Fruit fly (Drosophila melanogaster): Measurements from ENCODE around the gene trol.
A peak's percentile ranks its signal among the peaks of the same experiment; 100 is the strongest.

Gene trol

DNA sequence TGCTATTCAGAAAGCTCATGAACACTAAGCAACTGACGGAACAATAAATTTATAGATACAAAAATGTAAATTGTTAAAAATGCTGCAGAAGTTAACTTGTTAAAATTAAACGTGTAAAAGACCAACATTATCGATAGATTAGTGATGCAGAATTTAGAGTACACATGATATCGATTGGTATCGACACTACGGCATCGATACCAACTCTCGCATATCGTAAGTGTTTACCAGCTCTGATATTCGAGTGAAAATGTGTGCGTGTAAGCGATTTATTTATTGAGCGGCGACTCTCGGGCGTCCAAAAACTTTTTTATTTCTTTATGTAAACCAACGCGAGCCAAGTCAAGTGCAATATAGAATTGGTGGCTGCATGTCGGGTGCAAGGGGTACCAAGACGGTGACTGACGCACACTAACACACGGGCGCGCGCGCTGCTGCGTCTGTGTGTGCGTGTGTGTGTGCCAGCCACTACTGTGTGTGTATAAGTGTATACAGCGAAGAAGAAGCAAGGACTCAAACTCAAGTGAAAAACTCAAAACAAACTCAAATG lies 97.4 kb downstream of the trol start, which contains the start of gene z (continued):
- peak; percentile 21 for TF ChIP-seq CoRest (tag; optimal IDR thresholded peaks at IDR 0.05)
- peak; percentile 76 for TF ChIP-seq E2f2 (GFP tag; IDR thresholded peaks at IDR 0.05)
- no peak for TF ChIP-seq tup (GFP tag; optimal IDR thresholded peaks at IDR 0.05)
- no peak for TF ChIP-seq CG2875 (GFP tag; optimal IDR thresholded peaks at IDR 0.05)
- TF ChIP-seq Sin3A (optimal IDR thresholded peaks at IDR 0.05), result peak; percentile 57
- TF ChIP-seq dmrt99B (tag; optimal IDR thresholded peaks at IDR 0.05), result no peak
- peak; percentile 50 for TF ChIP-seq MBD-R2 (GFP tag; IDR thresholded peaks at IDR 0.05)
- TF ChIP-seq CG4820 (GFP tag; optimal IDR thresholded peaks at IDR 0.05), result no peak
- TF ChIP-seq CG13624 (GFP tag; optimal IDR thresholded peaks at IDR 0.05), result peak; percentile 34
- peak in 1 of 2 experiments; percentile 16 for TF ChIP-seq Dfd (GFP tag; optimal IDR thresholded peaks at IDR 0.05)
- TF ChIP-seq CG9932 (GFP tag; IDR thresholded peaks at IDR 0.05), result peak; percentile 44; the same call in 1 of the 2 replicates
- TF ChIP-seq CG7963 (GFP tag; IDR thresholded peaks at IDR 0.05; ENCODE audit: partially characterized antibody), result peak; percentile 91
- TF ChIP-seq az2 (GFP tag; optimal IDR thresholded peaks at IDR 0.05), result no peak
- peak; percentile 85 for TF ChIP-seq mld (GFP tag; IDR thresholded peaks at IDR 0.05; ENCODE audit: partially characterized antibody)
- no peak for TF ChIP-seq Trl (optimal IDR thresholded peaks at IDR 0.05)
- TF ChIP-seq Trl (GFP tag; optimal IDR thresholded peaks at IDR 0.05), result no peak
- no peak for TF ChIP-seq CG1832 (GFP tag; optimal IDR thresholded peaks at IDR 0.05)
- TF ChIP-seq Ets97D (GFP tag; optimal IDR thresholded peaks at IDR 0.05), result peak; percentile 31
- peak; percentile 27; the same call in 1 of the 3 replicates for TF ChIP-seq row (GFP tag; IDR thresholded peaks at IDR 0.05)
- TF ChIP-seq CG14710 (tag; optimal IDR thresholded peaks at IDR 0.05), result peak; percentile 62
- TF ChIP-seq zen2 (GFP tag; IDR thresholded peaks at IDR 0.05; ENCODE audit: partially characterized antibody), result peak; percentile 81
- TF ChIP-seq tx (GFP tag; optimal IDR thresholded peaks at IDR 0.05), result no peak
- TF ChIP-seq Jarid2 (GFP tag; optimal IDR thresholded peaks at IDR 0.05), result peak; percentile 18
- TF ChIP-seq tna (GFP tag; IDR thresholded peaks at IDR 0.05; ENCODE audit: partially characterized antibody), result peak; percentile 79
- peak; percentile 69 for TF ChIP-seq CG4617 (GFP tag; optimal IDR thresholded peaks at IDR 0.05; ENCODE audit: borderline replicate concordance)
- TF ChIP-seq trem (tag; optimal IDR thresholded peaks at IDR 0.05), result peak; percentile 55
- peak; percentile 47 for TF ChIP-seq CG2120 (GFP tag; optimal IDR thresholded peaks at IDR 0.05)
- peak; percentile 75 for TF ChIP-seq Med (GFP tag)
- no peak for TF ChIP-seq org-1 (GFP tag; optimal IDR thresholded peaks at IDR 0.05)
- TF ChIP-seq CG17385 (GFP tag; optimal IDR thresholded peaks at IDR 0.05), result peak; percentile 92
- TF ChIP-seq lilli (GFP tag; optimal IDR thresholded peaks at IDR 0.05), result peak; percentile 31
- peak; percentile 23 for TF ChIP-seq HmgZ (tag; optimal IDR thresholded peaks at IDR 0.05)
- peak; percentile 1 for TF ChIP-seq gfzf (GFP tag; optimal IDR thresholded peaks at IDR 0.05)
- TF ChIP-seq pho (GFP tag; optimal IDR thresholded peaks at IDR 0.05), result peak; percentile 34
- peak; percentile 100 for TF ChIP-seq z (GFP tag; IDR thresholded peaks at IDR 0.05)
- TF ChIP-seq hbn (GFP tag; IDR thresholded peaks at IDR 0.05; ENCODE audit: partially characterized antibody), result peak; percentile 88
- TF ChIP-seq Side (GFP tag; optimal IDR thresholded peaks at IDR 0.05), result no peak
- peak; percentile 24 for TF ChIP-seq CG2712 (tag; optimal IDR thresholded peaks at IDR 0.05)
- peak; percentile 95 for TF ChIP-seq amos (GFP tag; IDR thresholded peaks at IDR 0.05; ENCODE audit: partially characterized antibody)
- no peak for TF ChIP-seq pnt (GFP tag; optimal IDR thresholded peaks at IDR 0.05)
- TF ChIP-seq chinmo (GFP tag; IDR thresholded peaks at IDR 0.05; ENCODE audit: partially characterized antibody), result peak; percentile 88
- peak; percentile 23 for TF ChIP-seq CG30020 (tag; optimal IDR thresholded peaks at IDR 0.05)
- peak; percentile 84 for TF ChIP-seq ato (GFP tag; IDR thresholded peaks at IDR 0.05; ENCODE audit: partially characterized antibody)
- TF ChIP-seq Myb (GFP tag; optimal IDR thresholded peaks at IDR 0.05), result peak; percentile 62
- TF ChIP-seq sim (GFP tag; IDR thresholded peaks at IDR 0.05), result no peak
- peak; percentile 91 for TF ChIP-seq HLH4C (GFP tag; IDR thresholded peaks at IDR 0.05; ENCODE audit: partially characterized antibody)
- TF ChIP-seq CG34224 (GFP tag; IDR thresholded peaks at IDR 0.05; ENCODE audit: partially characterized antibody), result peak; percentile 81
- TF ChIP-seq BEAF-32 (GFP tag; optimal IDR thresholded peaks at IDR 0.05), result peak; percentile 96
- TF ChIP-seq MESR4 (GFP tag; optimal IDR thresholded peaks at IDR 0.05), result peak; percentile 95
- TF ChIP-seq phol (tag; optimal IDR thresholded peaks at IDR 0.05), result peak; percentile 31
